Fruit fly (Drosophila melanogaster) whole organism, pupa: Measurements from ENCODE around the gene corn.

ENCODE experiments used
- CG14655 ChIP-seq: fragments of 200-800 bp; sonication (Bioruptor generic); optimal IDR thresholded peaks from 3 replicates; lab custom pipeline; 2017; ENCODE audit warnings: mild to moderate bottlenecking, missing biosample characterization, missing genetic modification reagents, missing genetic modification characterization
- CG4496 ChIP-seq: fragments of 200-800 bp; sonication (Bioruptor generic); IDR thresholded peaks from 3 replicates; pipeline ENCODE4 v1.3.6; 2022; ENCODE audit warnings: missing biosample characterization, missing genetic modification characterization

DNA sequence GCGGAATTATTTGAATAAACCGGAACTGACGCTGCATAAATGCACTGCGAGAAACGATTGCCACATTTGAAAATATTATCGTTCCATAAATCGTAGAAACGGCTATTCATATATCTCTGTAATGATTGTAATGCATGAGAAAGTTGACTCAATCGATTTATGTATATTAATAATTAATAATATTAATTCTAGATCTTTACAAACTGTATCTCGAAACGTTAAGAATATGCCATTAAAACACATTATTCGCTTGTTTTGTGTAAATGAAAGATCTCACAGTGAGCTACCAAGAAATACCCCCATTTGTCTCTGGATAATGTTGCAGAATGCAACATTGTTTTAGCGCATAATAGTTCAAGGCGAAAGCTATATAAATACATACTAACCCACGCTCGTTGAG, 7.0 kb downstream of the corn start:
- TF ChIP-seq CG14655 (GFP tag; lab: Kevin White, UChicago) = peak; percentile 92
- TF ChIP-seq CG4496 (GFP tag; lab: Robert Waterston, UW) = peak; percentile 77
